Worm (Caenorhabditis elegans) whole organism, mixed stage, embryonic: ENCODE data around the gene srj-1.

ENCODE experiments used
- drap-1 ChIP-seq: fragments of 200-800 bp; sonication (Bioruptor generic); optimal IDR thresholded peaks from 3 replicates; lab custom pipeline; 2018; ENCODE audit warnings: mild to moderate bottlenecking, missing genetic modification characterization, missing compliant biosample characterization
- mab-5 ChIP-seq: fragments of 150-350 bp; optimal IDR thresholded peaks from 2 replicates; lab custom pipeline; 2014; ENCODE audit warnings: missing biosample characterization, missing genetic modification characterization
- nhr-237 ChIP-seq: fragments of 150-350 bp; optimal IDR thresholded peaks from 2 replicates; lab custom pipeline; 2014; ENCODE audit warnings: missing biosample characterization, missing genetic modification characterization
- sptf-1 ChIP-seq: sonication (generic microtip); optimal IDR thresholded peaks from 2 replicates; lab custom pipeline; 2017; ENCODE audit warnings: mild to moderate bottlenecking, missing genetic modification characterization, moderate library complexity, missing compliant biosample characterization
- unc-62 ChIP-seq: fragments of 150-350 bp; optimal IDR thresholded peaks from 2 replicates; lab custom pipeline; 2014; ENCODE audit warnings: missing biosample characterization, missing genetic modification reagents, missing genetic modification characterization

- no peak for TF ChIP-seq nhr-237 (tag; lab: Kevin White, UChicago)
- TF ChIP-seq drap-1 (GFP tag; lab: Kevin White, UChicago) = no peak
- no peak for TF ChIP-seq mab-5 (tag; lab: Kevin White, UChicago)
- TF ChIP-seq sptf-1 (tag; lab: Kevin White, UChicago) = no peak
- no peak for TF ChIP-seq unc-62 (GFP tag; lab: Kevin White, UChicago)
Measured at ce11 chrIV:11945621-11946020, 19.6 kb downstream of the srj-1 start, which contains the start of gene ZK829.3.
